Fruit fly (Drosophila melanogaster) whole organism, embryonic: Measurements from ENCODE around the gene wls.
A peak's percentile ranks its signal among the peaks of the same experiment; 100 is the strongest.

Source experiments
- Awh ChIP-seq: fragments of 200-800 bp; sonication (Bioruptor generic); IDR thresholded peaks from 2 replicates; pipeline ENCODE4, ENCODE4 v1.3.6; 2022; ENCODE audit warnings: missing biosample characterization, missing genetic modification characterization
- CG11247 ChIP-seq: fragments of 200-800 bp; sonication (Bioruptor generic); IDR thresholded peaks from 2 replicates; pipeline ENCODE4 v1.3.6; 2022; ENCODE audit warnings: missing biosample characterization, missing genetic modification characterization
- CG11504 ChIP-seq: fragments of 200-800 bp; sonication (Bioruptor generic); optimal IDR thresholded peaks from 3 replicates; lab custom pipeline; 2019; ENCODE audit warnings: missing biosample characterization, mild to moderate bottlenecking, missing genetic modification characterization, moderate library complexity
- CG14050 ChIP-seq: fragments of 200-800 bp; sonication (Bioruptor generic); IDR thresholded peaks from 3 replicates; pipeline ENCODE4 v1.3.6; 2022; ENCODE audit warnings: missing biosample characterization, missing genetic modification characterization
- CG18764 ChIP-seq: fragments of 200-800 bp; sonication (Bioruptor generic); optimal IDR thresholded peaks from 3 replicates; lab custom pipeline; 2016; ENCODE audit warnings: missing biosample characterization, missing genetic modification characterization
- CG4360 ChIP-seq: fragments of 200-800 bp; sonication (Bioruptor generic); IDR thresholded peaks from 2 replicates; pipeline ENCODE4 v1.3.6; 2022; ENCODE audit warnings: missing biosample characterization, missing genetic modification characterization
- CG7928 ChIP-seq: fragments of 200-800 bp; sonication (Bioruptor generic); optimal IDR thresholded peaks from 2 replicates; lab custom pipeline; 2017; ENCODE audit warnings: missing biosample characterization, mild to moderate bottlenecking, missing genetic modification characterization
- CG8944 ChIP-seq: fragments of 200-800 bp; sonication (Bioruptor generic); optimal IDR thresholded peaks from 3 replicates; lab custom pipeline; 2016; ENCODE audit warnings: missing biosample characterization, missing genetic modification characterization
- CG9932 ChIP-seq: fragments of 200-800 bp; sonication (Bioruptor generic); IDR thresholded peaks from 2 replicates; pipeline ENCODE4 v1.3.6; 2022; ENCODE audit warnings: missing biosample characterization, missing genetic modification characterization
- CkIIα-i1 ChIP-seq: fragments of 200-800 bp; sonication (Bioruptor generic); IDR thresholded peaks from 2 replicates; pipeline ENCODE4 v1.3.6; 2022; ENCODE audit warnings: missing biosample characterization, missing genetic modification characterization
- Dfd ChIP-seq, 2 experiments: fragments of >200 bp; optimal IDR thresholded peaks; 2 replicates each; lab custom pipeline; 2017; ENCODE audit warnings: missing biosample characterization in 2 of 2, missing genetic modification characterization in 2 of 2
- Dip3 ChIP-seq: fragments of 200-800 bp; sonication (Bioruptor generic); optimal IDR thresholded peaks from 3 replicates; lab custom pipeline; 2016; ENCODE audit warnings: missing biosample characterization, missing genetic modification characterization
- Ets65A ChIP-seq: fragments of 200-800 bp; sonication (Bioruptor generic); peaks from one replicate; lab custom pipeline; 2016; ENCODE audit warnings: missing biosample characterization, missing genetic modification characterization
- Lpt ChIP-seq: fragments of >200 bp; optimal IDR thresholded peaks from 2 replicates; lab custom pipeline; 2018; ENCODE audit warnings: missing biosample characterization, missing genetic modification characterization
- Meics ChIP-seq: fragments of 200-800 bp; sonication (Bioruptor generic); optimal IDR thresholded peaks from 2 replicates; lab custom pipeline; 2017; ENCODE audit warnings: missing biosample characterization, mild to moderate bottlenecking, missing genetic modification characterization
- Stat92E ChIP-seq, 3 experiments: fragments of >200 bp in 2 of 3; fragments of 200-800 bp in 1 of 3; sonication (Bioruptor generic) in 1 of 3; optimal IDR thresholded peaks; 2 replicates each; lab custom pipeline; 2017 to 2019; ENCODE audit warnings: missing biosample characterization in 3 of 3, missing genetic modification characterization in 3 of 3, mild to moderate bottlenecking in 1 of 3, moderate library complexity in 1 of 3
- Xrp1 ChIP-seq: fragments of 200-800 bp; sonication (Bioruptor generic); IDR thresholded peaks from 2 replicates; pipeline ENCODE4 v1.3.6; 2022; ENCODE audit warnings: missing biosample characterization, missing genetic modification characterization
- bowl ChIP-seq: fragments of 200-800 bp; sonication (Bioruptor generic); IDR thresholded peaks from 2 replicates; pipeline ENCODE4 v1.3.6; 2022; ENCODE audit warnings: missing biosample characterization, missing genetic modification characterization
- chinmo ChIP-seq: fragments of 200-800 bp; sonication (Bioruptor generic); IDR thresholded peaks from 4 replicates; pipeline ENCODE4 v1.3.6; 2022; ENCODE audit warnings: missing biosample characterization, missing genetic modification characterization; ENCODE audit not compliant: partially characterized antibody
- ci ChIP-seq: fragments of 200-800 bp; sonication (Bioruptor generic); IDR thresholded peaks from 3 replicates; pipeline ENCODE4 v1.3.6; 2022; ENCODE audit warnings: missing biosample characterization, missing genetic modification characterization
- corto ChIP-seq: fragments of 200-800 bp; sonication (Bioruptor generic); optimal IDR thresholded peaks from 2 replicates; lab custom pipeline; 2016; ENCODE audit warnings: missing biosample characterization, mild to moderate bottlenecking, missing genetic modification characterization, moderate library complexity
- crp ChIP-seq, 2 experiments: fragments of 200-800 bp; sonication (Bioruptor generic); optimal IDR thresholded peaks; 2 replicates in 1 of 2; 3 replicates in 1 of 2; lab custom pipeline; 2017; ENCODE audit warnings: missing biosample characterization in 2 of 2, missing genetic modification characterization in 2 of 2, mild to moderate bottlenecking in 1 of 2, moderate library complexity in 1 of 2
- fd3F ChIP-seq: fragments of 200-800 bp; sonication (Bioruptor generic); optimal IDR thresholded peaks from 2 replicates; lab custom pipeline; 2018; ENCODE audit warnings: missing biosample characterization, mild to moderate bottlenecking, missing genetic modification characterization, moderate library complexity
- ro ChIP-seq: fragments of 200-800 bp; sonication (Bioruptor generic); IDR thresholded peaks from 2 replicates; pipeline ENCODE4 v1.3.6; 2022; ENCODE audit warnings: missing biosample characterization, missing genetic modification characterization
- sna ChIP-seq: fragments of 200-800 bp; sonication (Bioruptor generic); IDR thresholded peaks from 2 replicates; pipeline ENCODE4 v1.3.6; 2022; ENCODE audit warnings: missing biosample characterization, missing genetic modification characterization; ENCODE audit not compliant: partially characterized antibody
- tna ChIP-seq: fragments of 200-800 bp; sonication (Bioruptor generic); IDR thresholded peaks from 2 replicates; pipeline ENCODE4 v1.3.6; 2022; ENCODE audit warnings: missing biosample characterization, missing genetic modification characterization; ENCODE audit not compliant: partially characterized antibody
- ttk ChIP-seq: fragments of 200-800 bp; sonication (Bioruptor generic); IDR thresholded peaks from 2 replicates; pipeline ENCODE4 v2.1.2; 2022; ENCODE audit warnings: missing biosample characterization, missing genetic modification characterization
- tup ChIP-seq: fragments of 200-800 bp; sonication (Bioruptor generic); optimal IDR thresholded peaks from 2 replicates; lab custom pipeline; 2016; ENCODE audit warnings: missing biosample characterization, mild to moderate bottlenecking, missing genetic modification characterization, moderate library complexity
- wek ChIP-seq: fragments of 200-800 bp; sonication (Bioruptor generic); optimal IDR thresholded peaks from 3 replicates; lab custom pipeline; 2018; ENCODE audit warnings: missing biosample characterization, mild to moderate bottlenecking, missing genetic modification characterization, moderate library complexity
- z ChIP-seq: fragments of 200-800 bp; sonication (Bioruptor generic); IDR thresholded peaks from 3 replicates; pipeline ENCODE4 v1.3.6; 2022; ENCODE audit warnings: missing biosample characterization, missing genetic modification characterization

wls gene

DNA sequence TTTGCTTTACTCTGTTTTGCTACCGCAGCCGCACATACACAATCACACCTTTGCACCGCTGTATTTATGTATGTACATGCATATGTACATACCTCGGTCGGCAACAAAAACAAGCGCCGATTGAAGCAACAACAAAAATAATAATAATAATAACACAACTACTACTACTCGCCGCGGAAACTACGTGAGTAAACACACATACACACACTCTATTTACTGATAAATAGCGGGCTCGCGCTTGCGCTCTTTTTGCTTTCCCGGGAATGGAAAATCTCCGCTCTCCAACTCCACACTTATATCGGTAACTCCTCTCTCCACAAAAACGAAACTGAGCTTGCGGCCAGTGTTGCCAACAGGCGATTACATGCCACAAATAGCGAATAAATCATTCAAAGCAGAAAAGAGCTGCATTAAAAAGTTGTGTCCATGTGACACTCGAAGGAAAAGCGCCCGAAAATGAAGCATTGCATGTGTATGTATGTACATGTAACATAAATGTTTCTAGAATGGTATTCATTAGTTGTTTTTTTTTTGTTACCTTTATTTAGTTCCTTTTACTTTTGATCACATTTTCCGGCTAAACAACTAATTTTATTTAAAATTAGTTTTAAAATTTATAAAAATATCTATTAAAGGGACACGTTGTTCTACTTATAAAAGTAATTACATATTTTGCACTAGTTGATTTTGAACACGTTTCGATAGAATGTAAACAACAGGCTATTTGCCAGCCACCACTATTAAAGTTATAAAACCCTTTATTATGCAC, 50.6 kb downstream of the wls start (continued):
- TF ChIP-seq tna: no peak
- peak; percentile 31 for TF ChIP-seq Dip3
- TF ChIP-seq CG8944 (GFP tag; lab: Kevin White, UChicago): peak; percentile 37
- TF ChIP-seq Stat92E (GFP tag; optimal IDR thresholded peaks at IDR 0.05; lab: Kevin White, UChicago): peak in 1 of 3 experiments; percentile 15
- TF ChIP-seq CG14050 (GFP tag; lab: Robert Waterston, UW): peak; percentile 48; the same call in 1 of the 3 replicates
- 0 out of 2 replicates have a peak, but pooled peaks have one; percentile 27 for TF ChIP-seq CG11247 (GFP tag; lab: Robert Waterston, UW)
- TF ChIP-seq CG18764 (GFP tag; lab: Kevin White, UChicago): peak; percentile 40
- TF ChIP-seq ttk: no peak
- peak; percentile 74 for TF ChIP-seq Meics (GFP tag; lab: Kevin White, UChicago)
- peak; percentile 30 for TF ChIP-seq CG11504
- TF ChIP-seq Xrp1 (GFP tag; lab: Robert Waterston, UW): peak; percentile 86
- no peak for TF ChIP-seq bowl
- peak; percentile 87 for TF ChIP-seq wek (GFP tag; lab: Kevin White, UChicago)

DNA sequence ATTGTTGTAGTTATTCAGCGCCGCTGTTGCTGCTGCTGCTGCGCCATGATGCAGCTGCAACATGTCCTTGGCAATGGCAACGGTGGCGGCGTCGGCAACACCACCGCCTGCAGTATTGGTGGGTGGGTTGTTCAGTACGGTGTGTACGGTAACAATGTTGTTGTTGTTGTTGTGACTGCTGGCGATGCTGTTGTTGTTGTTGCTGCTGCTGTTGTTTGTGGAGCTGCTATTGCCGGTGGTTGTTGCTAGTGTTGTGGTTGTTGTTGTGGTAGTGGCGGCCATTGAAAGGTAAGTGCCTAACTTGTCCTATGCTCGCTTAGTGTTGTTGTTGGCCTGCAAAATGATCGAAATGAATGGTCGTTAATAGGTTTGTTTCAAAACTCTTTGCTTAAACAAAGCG, 51.7 kb downstream of the wls start:
- TF ChIP-seq tup (GFP tag; lab: Kevin White, UChicago) (no peak), Ets65A (GFP tag; lab: Kevin White, UChicago) (peak; percentile 27), chinmo (GFP tag; lab: Robert Waterston, UW) (0 out of 4 replicates have a peak, but pooled peaks have one; percentile 14), ci (GFP tag; lab: Robert Waterston, UW) (peak; percentile 39; the same call in 1 of the 3 replicates), Dfd (GFP tag; optimal IDR thresholded peaks at IDR 0.05; lab: Kevin White, UChicago) (peak in 1 of 2 experiments; percentile 14), Awh (GFP tag; lab: Robert Waterston, UW) (0 out of 2 replicates have a peak, but pooled peaks have one; percentile 21), CG7928 (GFP tag; lab: Kevin White, UChicago) (no peak), CkIIα-i1 (GFP tag; lab: Robert Waterston, UW) (no peak), z (no peak), CG4360 (GFP tag; lab: Robert Waterston, UW) (peak; percentile 98), ro (GFP tag; lab: Robert Waterston, UW) (no peak), corto (GFP tag; lab: Kevin White, UChicago) (no peak), CG9932 (GFP tag; lab: Robert Waterston, UW) (no peak), Lpt (GFP tag; lab: Kevin White, UChicago) (no peak), sna (GFP tag; lab: Robert Waterston, UW) (0 out of 2 replicates have a peak, but pooled peaks have one; percentile 12), fd3F (GFP tag; lab: Kevin White, UChicago) (no peak), crp (GFP tag; optimal IDR thresholded peaks at IDR 0.05; lab: Kevin White, UChicago) (no peak)
